Worm (Caenorhabditis elegans) whole organism, L4/young adult: ENCODE measurements around the gene C16C8.27.

ENCODE experiments used
- W03F9.2 ChIP-seq: fragments of 150-350 bp; optimal IDR thresholded peaks from 2 replicates; lab custom pipeline; 2014; ENCODE audit warnings: missing biosample characterization, missing genetic modification characterization
- dao-5 ChIP-seq: sonication (generic microtip); optimal IDR thresholded peaks from 2 replicates; lab custom pipeline; 2016; ENCODE audit warnings: missing genotype, missing genetic modification characterization, moderate library complexity, missing compliant biosample characterization
- him-1 ChIP-seq: sonication (generic microtip); optimal IDR thresholded peaks from 2 replicates; lab custom pipeline; 2016; ENCODE audit warnings: missing genotype, missing genetic modification reagents, missing genetic modification characterization, missing compliant biosample characterization

- TF ChIP-seq W03F9.2 = no peak
- no peak for TF ChIP-seq him-1 (tag; lab: Kevin White, UChicago)
- no peak for TF ChIP-seq dao-5 (tag; lab: Kevin White, UChicago)
These were observed 29.1 kb downstream of the C16C8.27 start, which contains the start of gene Y49F6B.20 for ce11 chrII:3470549-3470948.
